Fruit fly (Drosophila melanogaster) whole organism, embryonic: ENCODE data around the gene CG6511.
A peak's percentile ranks its signal among the peaks of the same experiment; 100 is the strongest.

ENCODE experiments used
- Ada2b ChIP-seq: fragments of 200-800 bp; sonication (Bioruptor generic); IDR thresholded peaks from 2 replicates; pipeline ENCODE4 v1.3.6; 2022; ENCODE audit warnings: missing biosample characterization, missing genetic modification characterization
- CG10209 ChIP-seq: fragments of 200-800 bp; sonication (Bioruptor generic); optimal IDR thresholded peaks from 3 replicates; lab custom pipeline; 2017; ENCODE audit warnings: missing biosample characterization, mild to moderate bottlenecking, missing genetic modification characterization, missing genetic modification reagents
- CG10462 ChIP-seq: fragments of 200-800 bp; sonication (Bioruptor generic); optimal IDR thresholded peaks from 2 replicates; lab custom pipeline; 2016; ENCODE audit warnings: missing biosample characterization, missing genetic modification characterization
- CG11247 ChIP-seq: fragments of 200-800 bp; sonication (Bioruptor generic); IDR thresholded peaks from 2 replicates; pipeline ENCODE4 v1.3.6; 2022; ENCODE audit warnings: missing biosample characterization, missing genetic modification characterization
- CG11456 ChIP-seq: fragments of 200-800 bp; sonication (Bioruptor generic); IDR thresholded peaks from 3 replicates; pipeline ENCODE4 v1.3.6; 2022; ENCODE audit warnings: missing biosample characterization, missing genetic modification characterization
- CG12219 ChIP-seq: fragments of 200-800 bp; sonication (Bioruptor generic); optimal IDR thresholded peaks from 3 replicates; lab custom pipeline; 2018; ENCODE audit warnings: missing biosample characterization, mild to moderate bottlenecking, missing genetic modification characterization
- CG1233 ChIP-seq: fragments of 200-800 bp; sonication (Bioruptor generic); optimal IDR thresholded peaks from 4 replicates; lab custom pipeline; 2018; ENCODE audit warnings: missing biosample characterization, mild to moderate bottlenecking, missing genetic modification characterization
- CG13287 ChIP-seq: fragments of 200-800 bp; sonication (Bioruptor generic); IDR thresholded peaks from 2 replicates; pipeline ENCODE4 v1.3.6; 2022; ENCODE audit warnings: missing biosample characterization, missing genetic modification characterization; ENCODE audit not compliant: partially characterized antibody
- CG14014 ChIP-seq: fragments of 200-800 bp; sonication (Bioruptor generic); IDR thresholded peaks from 2 replicates; pipeline ENCODE4 v1.3.6; 2022; ENCODE audit warnings: missing biosample characterization, missing genetic modification characterization
- CG14710 ChIP-seq: fragments of 200-800 bp; sonication (Bioruptor generic); optimal IDR thresholded peaks from 3 replicates; lab custom pipeline; 2019; ENCODE audit warnings: missing biosample characterization, mild to moderate bottlenecking, missing genetic modification characterization, moderate library complexity
- CG14965 ChIP-seq: fragments of 200-800 bp; sonication (Bioruptor generic); optimal IDR thresholded peaks from 2 replicates; lab custom pipeline; 2016; ENCODE audit warnings: missing biosample characterization, missing genetic modification characterization, borderline replicate concordance
- CG15269 ChIP-seq: fragments of 200-800 bp; sonication (Bioruptor generic); optimal IDR thresholded peaks from 2 replicates; lab custom pipeline; 2018; ENCODE audit warnings: missing biosample characterization, mild to moderate bottlenecking, missing genetic modification characterization, moderate library complexity
- CG15514 ChIP-seq: fragments of 200-800 bp; sonication (Bioruptor generic); optimal IDR thresholded peaks from 3 replicates; lab custom pipeline; 2017; ENCODE audit warnings: missing biosample characterization, missing genetic modification characterization, mild to moderate bottlenecking, moderate library complexity, missing genetic modification reagents
- CG17568 ChIP-seq: fragments of 200-800 bp; sonication (Bioruptor generic); optimal IDR thresholded peaks from 2 replicates; lab custom pipeline; 2018; ENCODE audit warnings: missing biosample characterization, mild to moderate bottlenecking, missing genetic modification characterization, moderate library complexity
- CG17802 ChIP-seq: fragments of 200-800 bp; sonication (Bioruptor generic); optimal IDR thresholded peaks from 2 replicates; lab custom pipeline; 2018; ENCODE audit warnings: missing biosample characterization, mild to moderate bottlenecking, missing genetic modification characterization, moderate library complexity
- CG18262 ChIP-seq: fragments of 200-800 bp; optimal IDR thresholded peaks from 3 replicates; lab custom pipeline; 2019; ENCODE audit warnings: missing biosample characterization, mild to moderate bottlenecking, missing genetic modification characterization, moderate library complexity
- CG18619 ChIP-seq: fragments of 200-800 bp; sonication (Bioruptor generic); optimal IDR thresholded peaks from 3 replicates; lab custom pipeline; 2017; ENCODE audit warnings: missing biosample characterization, mild to moderate bottlenecking, missing genetic modification characterization
- CG2202 ChIP-seq: fragments of 200-800 bp; sonication (Bioruptor generic); optimal IDR thresholded peaks from 2 replicates; lab custom pipeline; 2018; ENCODE audit warnings: missing biosample characterization, mild to moderate bottlenecking, missing genetic modification characterization
- CG2875 ChIP-seq: fragments of 200-800 bp; sonication (Bioruptor generic); optimal IDR thresholded peaks from 2 replicates; lab custom pipeline; 2017; ENCODE audit warnings: missing biosample characterization, mild to moderate bottlenecking, missing genetic modification characterization, missing genetic modification reagents
- CG5953 ChIP-seq: fragments of 200-800 bp; sonication (Bioruptor generic); IDR thresholded peaks from 2 replicates; pipeline ENCODE4 v1.3.6; 2022; ENCODE audit warnings: missing biosample characterization, missing genetic modification characterization
- CG6175 ChIP-seq: fragments of 200-800 bp; sonication (Bioruptor generic); IDR thresholded peaks from 3 replicates; pipeline ENCODE4 v1.3.6; 2022; ENCODE audit warnings: missing biosample characterization, missing genetic modification characterization
- CG7928 ChIP-seq: fragments of 200-800 bp; sonication (Bioruptor generic); optimal IDR thresholded peaks from 2 replicates; lab custom pipeline; 2017; ENCODE audit warnings: missing biosample characterization, mild to moderate bottlenecking, missing genetic modification characterization
- CG8290 ChIP-seq, 3 experiments: fragments of 200-800 bp; sonication (Bioruptor generic); optimal IDR thresholded peaks; 2 replicates each; lab custom pipeline; 2016 to 2019; ENCODE audit warnings: missing biosample characterization in 3 of 3, missing genetic modification characterization in 3 of 3, mild to moderate bottlenecking in 2 of 3, moderate library complexity in 1 of 3
- CG8388 ChIP-seq: fragments of 200-800 bp; sonication (Bioruptor generic); optimal IDR thresholded peaks from 2 replicates; lab custom pipeline; 2019; ENCODE audit warnings: missing biosample characterization, mild to moderate bottlenecking, missing genetic modification characterization, moderate library complexity
- D19A ChIP-seq: fragments of 200-800 bp; optimal IDR thresholded peaks from 3 replicates; lab custom pipeline; 2019; ENCODE audit warnings: missing biosample characterization, mild to moderate bottlenecking, missing genetic modification characterization, moderate library complexity
- ERR ChIP-seq: fragments of 200-800 bp; sonication (Bioruptor generic); optimal IDR thresholded peaks from 2 replicates; lab custom pipeline; 2016; ENCODE audit warnings: missing biosample characterization, missing genetic modification characterization
- Fer3 ChIP-seq: fragments of 200-800 bp; sonication (Bioruptor generic); optimal IDR thresholded peaks from 2 replicates; lab custom pipeline; 2018; ENCODE audit warnings: missing biosample characterization, mild to moderate bottlenecking, missing genetic modification characterization, moderate library complexity
- Hey ChIP-seq: fragments of 200-800 bp; sonication (Bioruptor generic); optimal IDR thresholded peaks from 3 replicates; lab custom pipeline; 2018; ENCODE audit warnings: missing biosample characterization, mild to moderate bottlenecking, missing genetic modification characterization
- NC2β ChIP-seq: fragments of 200-800 bp; sonication (Bioruptor generic); optimal IDR thresholded peaks from 2 replicates; lab custom pipeline; 2016; ENCODE audit warnings: missing biosample characterization, missing genetic modification characterization
- NFAT ChIP-seq: fragments of 200-800 bp; sonication (Bioruptor generic); IDR thresholded peaks from 2 replicates; pipeline ENCODE4 v1.3.6; 2022; ENCODE audit warnings: missing biosample characterization, missing genetic modification characterization
- PHDP ChIP-seq: fragments of 200-800 bp; sonication (Bioruptor generic); optimal IDR thresholded peaks from 3 replicates; lab custom pipeline; 2018; ENCODE audit warnings: missing biosample characterization, mild to moderate bottlenecking, missing genetic modification characterization, moderate library complexity
- Tbp ChIP-seq: fragments of >200 bp; optimal IDR thresholded peaks from 2 replicates; lab custom pipeline; 2018; ENCODE audit warnings: missing biosample characterization, missing genetic modification characterization
- bigmax ChIP-seq: fragments of 200-800 bp; sonication (Bioruptor generic); optimal IDR thresholded peaks from 2 replicates; lab custom pipeline; 2018; ENCODE audit warnings: missing biosample characterization, mild to moderate bottlenecking, missing genetic modification characterization
- caup ChIP-seq: fragments of 200-800 bp; sonication (Bioruptor generic); optimal IDR thresholded peaks from 3 replicates; lab custom pipeline; 2017; ENCODE audit warnings: missing biosample characterization, mild to moderate bottlenecking, missing genetic modification characterization, moderate library complexity; ENCODE audit not compliant: severe bottlenecking
- dimm ChIP-seq: fragments of 200-800 bp; sonication (Bioruptor generic); IDR thresholded peaks from 2 replicates; pipeline ENCODE4 v1.3.6; 2022; ENCODE audit warnings: missing biosample characterization, missing genetic modification characterization
- dysf ChIP-seq: fragments of 200-800 bp; sonication (Bioruptor generic); IDR thresholded peaks from 3 replicates; pipeline ENCODE4 v1.3.6; 2022; ENCODE audit warnings: missing biosample characterization, missing genetic modification characterization
- ems ChIP-seq: fragments of 200-800 bp; sonication (Bioruptor generic); optimal IDR thresholded peaks from 3 replicates; lab custom pipeline; 2016; ENCODE audit warnings: missing biosample characterization, missing genetic modification characterization
- fd102C ChIP-seq: fragments of 200-800 bp; sonication (Bioruptor generic); optimal IDR thresholded peaks from 2 replicates; lab custom pipeline; 2018; ENCODE audit warnings: missing biosample characterization, mild to moderate bottlenecking, missing genetic modification characterization, moderate library complexity
- gem ChIP-seq: fragments of 200-800 bp; sonication (Bioruptor generic); optimal IDR thresholded peaks from 2 replicates; lab custom pipeline; 2019; ENCODE audit warnings: missing biosample characterization, mild to moderate bottlenecking, missing genetic modification characterization, moderate library complexity
- jigr1 ChIP-seq: fragments of 200-800 bp; sonication (Bioruptor generic); IDR thresholded peaks from 3 replicates; pipeline ENCODE4 v1.3.6; 2022; ENCODE audit warnings: missing biosample characterization, missing genetic modification characterization
- nerfin-2 ChIP-seq: fragments of 200-800 bp; sonication (Bioruptor generic); IDR thresholded peaks from 2 replicates; pipeline ENCODE4 v1.3.6; 2022; ENCODE audit warnings: missing biosample characterization, missing genetic modification characterization; ENCODE audit not compliant: partially characterized antibody
- peb ChIP-seq: fragments of 200-800 bp; sonication (Bioruptor generic); IDR thresholded peaks from 2 replicates; pipeline ENCODE4 v1.3.6; 2022; ENCODE audit warnings: missing biosample characterization, missing genetic modification characterization
- pho ChIP-seq: fragments of 200-800 bp; sonication (Bioruptor generic); optimal IDR thresholded peaks from 2 replicates; lab custom pipeline; 2016; ENCODE audit warnings: missing biosample characterization, missing genetic modification characterization
- row ChIP-seq: fragments of 200-800 bp; sonication (Bioruptor generic); IDR thresholded peaks from 3 replicates; pipeline ENCODE4 v1.3.6; 2022; ENCODE audit warnings: missing biosample characterization, missing genetic modification characterization
- sens-2 ChIP-seq: fragments of 200-800 bp; sonication (Bioruptor generic); IDR thresholded peaks from 2 replicates; pipeline ENCODE4 v1.3.6; 2022; ENCODE audit warnings: missing biosample characterization, missing genetic modification characterization
- sisA ChIP-seq: fragments of 200-800 bp; sonication (Bioruptor generic); IDR thresholded peaks from 2 replicates; pipeline ENCODE4 v1.3.6; 2022; ENCODE audit warnings: missing biosample characterization, missing genetic modification characterization
- sug ChIP-seq: fragments of 200-800 bp; optimal IDR thresholded peaks from 2 replicates; lab custom pipeline; 2019; ENCODE audit warnings: missing biosample characterization, mild to moderate bottlenecking, missing genetic modification characterization, moderate library complexity
- wor ChIP-seq: fragments of 200-800 bp; sonication (Bioruptor generic); IDR thresholded peaks from 2 replicates; pipeline ENCODE4 v1.3.6; 2022; ENCODE audit warnings: missing biosample characterization, missing genetic modification characterization
- yki ChIP-seq: fragments of >200 bp; optimal IDR thresholded peaks from 3 replicates; lab custom pipeline; 2018
- z ChIP-seq: fragments of 200-800 bp; sonication (Bioruptor generic); IDR thresholded peaks from 3 replicates; pipeline ENCODE4 v1.3.6; 2022; ENCODE audit warnings: missing biosample characterization, missing genetic modification characterization

Gene CG6511

DNA sequence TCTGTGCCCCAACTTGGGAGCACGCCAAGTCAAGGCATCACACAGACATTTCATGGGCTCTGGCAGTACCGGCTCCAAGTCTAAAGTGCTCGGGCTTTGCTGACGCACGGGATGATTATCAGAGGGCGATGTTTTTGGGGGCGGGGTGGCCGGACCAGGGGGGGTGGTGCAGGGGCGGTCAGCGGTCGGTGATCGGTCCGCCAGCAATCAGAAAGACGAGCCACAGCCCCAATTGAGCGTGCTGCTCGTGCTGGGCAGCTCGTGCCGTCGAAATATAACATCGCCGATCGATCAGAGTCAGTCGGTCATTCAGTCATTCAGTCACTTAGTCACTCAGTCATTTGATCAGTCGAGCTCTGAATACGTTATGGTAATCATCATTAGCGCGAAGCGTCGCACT, 23.3 kb upstream of the CG6511 start (continued):
- TF ChIP-seq CG7928 (GFP tag; lab: Kevin White, UChicago) (no peak), jigr1 (GFP tag; lab: Robert Waterston, UW) (no peak), CG15269 (tag; lab: Kevin White, UChicago) (peak; percentile 45), CG14014 (GFP tag; lab: Robert Waterston, UW) (peak; percentile 37; the same call in 1 of the 2 replicates), gem (tag; lab: Kevin White, UChicago) (no peak), CG8388 (GFP tag; lab: Kevin White, UChicago) (no peak), D19A (tag; lab: Kevin White, UChicago) (no peak), CG11247 (GFP tag; lab: Robert Waterston, UW) (no peak), CG10462 (GFP tag; lab: Kevin White, UChicago) (no peak), CG15514 (GFP tag; lab: Kevin White, UChicago) (peak; percentile 18), sisA (GFP tag; lab: Robert Waterston, UW) (no peak), CG14965 (GFP tag; lab: Kevin White, UChicago) (no peak), CG5953 (0 out of 2 replicates have a peak, but pooled peaks have one; percentile 9), wor (GFP tag; lab: Robert Waterston, UW) (no peak), bigmax (no peak), ems (no peak), ERR (GFP tag; lab: Kevin White, UChicago) (no peak), CG10209 (peak; percentile 51), CG12219 (GFP tag; lab: Kevin White, UChicago) (no peak), CG1233 (GFP tag; lab: Kevin White, UChicago) (peak; percentile 12), CG17802 (no peak), caup (GFP tag; lab: Kevin White, UChicago) (no peak), z (GFP tag; lab: Robert Waterston, UW) (no peak), pho (no peak), CG18619 (GFP tag; lab: Kevin White, UChicago) (no peak), Tbp (GFP tag; lab: Kevin White, UChicago) (no peak), CG2875 (no peak), CG13287 (peak; percentile 23; the same call in 1 of the 2 replicates), CG2202 (tag; lab: Kevin White, UChicago) (no peak), sug (peak; percentile 85), CG18262 (no peak), CG6175 (GFP tag; lab: Robert Waterston, UW) (peak; percentile 81; the same call in 2 of the 3 replicates), CG14710 (no peak), dysf (GFP tag; lab: Robert Waterston, UW) (0 out of 3 replicates have a peak, but pooled peaks have one; percentile 51), peb (GFP tag; lab: Robert Waterston, UW) (no peak), NFAT (GFP tag; lab: Robert Waterston, UW) (0 out of 2 replicates have a peak, but pooled peaks have one; percentile 22), nerfin-2 (no peak), sens-2 (GFP tag; lab: Robert Waterston, UW) (no peak), PHDP (tag; lab: Kevin White, UChicago) (no peak), dimm (GFP tag; lab: Robert Waterston, UW) (no peak), Ada2b (GFP tag; lab: Robert Waterston, UW) (no peak), CG11456 (peak; percentile 68; the same call in 2 of the 3 replicates), CG17568 (GFP tag; lab: Kevin White, UChicago) (no peak), Fer3 (tag; lab: Kevin White, UChicago) (no peak), row (GFP tag; lab: Robert Waterston, UW) (0 out of 3 replicates have a peak, but pooled peaks have one; percentile 12), yki (no peak), NC2β (no peak), fd102C (no peak), Hey (peak; percentile 39), CG8290 (GFP tag; optimal IDR thresholded peaks at IDR 0.05; lab: Kevin White, UChicago) (no peak), CG8290 (tag; optimal IDR thresholded peaks at IDR 0.05; lab: Kevin White, UChicago) (peak in 1 of 2 experiments; percentile 60)
